Worm (Caenorhabditis elegans): ENCODE data around the gene C24A8.6.

DNA sequence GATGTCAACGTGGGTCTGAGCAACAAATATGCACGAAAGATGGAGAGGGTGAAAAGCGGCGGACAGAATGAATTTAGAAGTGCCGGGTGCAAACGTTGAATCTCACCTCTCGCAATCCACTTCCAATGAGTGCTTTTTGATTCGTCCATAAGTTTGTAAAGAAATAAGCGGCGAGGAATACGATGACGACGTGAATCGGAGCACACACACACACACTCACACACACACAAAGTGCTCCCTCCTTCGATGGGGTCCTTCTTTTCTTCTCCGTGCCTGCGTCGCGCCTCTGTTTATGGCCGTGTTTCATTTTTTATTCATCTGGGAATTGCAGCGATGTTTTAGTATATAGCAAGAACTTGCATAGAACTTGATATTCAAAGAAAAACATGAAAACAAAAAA is 34.8 kb downstream of the C24A8.6 start, which contains the start of gene paf-2:
- TF ChIP-seq zip-8 (tag; optimal IDR thresholded peaks at IDR 0.05) (no peak), blmp-1 (tag; optimal IDR thresholded peaks at IDR 0.05) (no peak), lsy-2 (tag; optimal IDR thresholded peaks at IDR 0.05) (no peak), ces-1 (GFP tag; optimal IDR thresholded peaks at IDR 0.05) (no peak), ztf-11 (tag; optimal IDR thresholded peaks at IDR 0.05) (no peak), elt-1 (tag; optimal IDR thresholded peaks at IDR 0.05; ENCODE audit: borderline replicate concordance, insufficient read depth) (no peak), snpc-4 (tag; optimal IDR thresholded peaks at IDR 0.05) (no peak), unc-62 (GFP tag; optimal IDR thresholded peaks at IDR 0.05) (no peak), ceh-43 (GFP tag; optimal IDR thresholded peaks at IDR 0.05) (no peak), nhr-28 (tag; optimal IDR thresholded peaks at IDR 0.05) (no peak), pha-4 (tag; optimal IDR thresholded peaks at IDR 0.05) (no peak), nhr-237 (tag; optimal IDR thresholded peaks at IDR 0.05) (no peak), elt-3 (tag; optimal IDR thresholded peaks at IDR 0.05) (no peak)
